Fruit fly (Drosophila melanogaster): ENCODE measurements around the gene CG42816.

The CG42816 gene

DNA sequence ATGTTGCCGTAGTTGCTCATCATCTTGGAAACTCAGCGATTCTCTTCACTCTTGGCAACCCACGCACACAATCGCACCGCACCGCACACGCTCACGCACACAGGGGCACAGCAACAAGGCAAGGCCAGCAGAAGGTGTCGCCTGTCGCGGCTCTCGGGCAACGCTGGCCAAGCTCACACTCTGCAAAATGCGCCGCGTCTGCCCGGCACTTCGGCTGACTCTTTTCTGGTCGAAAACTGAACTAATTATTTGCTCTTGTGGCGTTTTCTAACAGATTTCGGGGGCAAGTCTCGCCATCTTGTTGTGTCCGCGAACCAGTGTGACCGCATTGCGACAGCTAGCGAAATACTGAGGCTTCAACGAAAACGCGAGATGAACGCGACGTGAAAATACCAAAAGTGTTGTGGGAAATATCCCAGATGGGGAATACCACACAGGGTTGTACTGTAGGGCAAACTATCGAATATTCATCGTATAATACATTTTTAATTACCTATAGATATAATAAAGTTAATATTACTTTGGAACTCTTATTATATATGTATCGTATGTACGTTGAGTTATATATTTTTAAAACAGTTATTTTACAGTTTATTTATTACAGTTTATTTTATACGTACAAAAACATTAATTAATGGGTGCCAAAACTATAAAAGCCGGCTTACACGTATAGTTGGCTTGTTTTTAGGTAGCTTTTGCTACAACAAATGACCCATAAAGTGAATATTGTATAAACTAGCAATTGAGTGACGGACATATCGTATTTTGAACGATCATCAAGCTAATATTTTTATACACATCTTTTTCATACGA, 49.0 kb upstream of the CG42816 start, which contains the start of the genes MED19 and CG7430 (continued):
- TF ChIP-seq CG9876 (GFP tag; optimal IDR thresholded peaks at IDR 0.05) (no peak), Sry-δ (GFP tag; optimal IDR thresholded peaks at IDR 0.05) (peak; percentile 11), lmd (GFP tag; IDR thresholded peaks at IDR 0.05) (no peak), Hsf (GFP tag; optimal IDR thresholded peaks at IDR 0.05) (no peak), Ssrp (tag; optimal IDR thresholded peaks at IDR 0.05) (no peak), Hmx (GFP tag; optimal IDR thresholded peaks at IDR 0.05) (no peak), ara (GFP tag; IDR thresholded peaks at IDR 0.05) (no peak), unpg (GFP tag; optimal IDR thresholded peaks at IDR 0.05) (peak; percentile 35), amos (GFP tag; IDR thresholded peaks at IDR 0.05; ENCODE audit: partially characterized antibody) (peak; percentile 62), Drgx (GFP tag; IDR thresholded peaks at IDR 0.05) (no peak), cas (GFP tag; IDR thresholded peaks at IDR 0.05) (no peak), grau (tag; optimal IDR thresholded peaks at IDR 0.05) (peak; percentile 8), ewg (GFP tag; optimal IDR thresholded peaks at IDR 0.05) (no peak), hb (GFP tag; IDR thresholded peaks at IDR 0.05; ENCODE audit: partially characterized antibody) (no peak), tll (GFP tag; optimal IDR thresholded peaks at IDR 0.05) (peak in 1 of 2 experiments; percentile 25), Bgb (GFP tag; IDR thresholded peaks at IDR 0.05; ENCODE audit: partially characterized antibody) (peak; percentile 63), seq (GFP tag; IDR thresholded peaks at IDR 0.05) (no peak; the same call in 1 of the 2 replicates), bigmax (GFP tag; optimal IDR thresholded peaks at IDR 0.05) (no peak), gcm (GFP tag; optimal IDR thresholded peaks at IDR 0.05) (peak; percentile 20), kay (GFP tag; optimal IDR thresholded peaks at IDR 0.05) (no peak), CG13296 (GFP tag; optimal IDR thresholded peaks at IDR 0.05) (peak; percentile 12), cg (GFP tag; optimal IDR thresholded peaks at IDR 0.05) (peak; percentile 95), bsh (GFP tag; optimal IDR thresholded peaks at IDR 0.05) (peak; percentile 24 to 60), CG3847 (GFP tag; IDR thresholded peaks at IDR 0.05) (peak; percentile 27; the same call in 1 of the 2 replicates), pan (optimal IDR thresholded peaks at IDR 0.05) (no peak), pan (GFP tag; optimal IDR thresholded peaks at IDR 0.05 in 1 of 2, IDR thresholded peaks at IDR 0.05 in 1 of 2) (no peak), Oaz (GFP tag; IDR thresholded peaks at IDR 0.05) (no peak), Fer2 (tag; optimal IDR thresholded peaks at IDR 0.05) (no peak), CG16815 (GFP tag; optimal IDR thresholded peaks at IDR 0.05) (no peak), NFAT (GFP tag; IDR thresholded peaks at IDR 0.05) (peak; percentile 55), Spps (tag; optimal IDR thresholded peaks at IDR 0.05) (no peak), bbx (GFP tag; IDR thresholded peaks at IDR 0.05; ENCODE audit: partially characterized antibody) (peak; percentile 56; the same call in 1 of the 2 replicates), pita (GFP tag; optimal IDR thresholded peaks at IDR 0.05) (no peak), CG16863 (GFP tag; optimal IDR thresholded peaks at IDR 0.05) (no peak), CG16779 (GFP tag; IDR thresholded peaks at IDR 0.05) (no peak), CG4730 (GFP tag; IDR thresholded peaks at IDR 0.05) (no peak), onecut (GFP tag; IDR thresholded peaks at IDR 0.05) (no peak), klu (GFP tag; IDR thresholded peaks at IDR 0.05) (no peak), CG33557 (GFP tag; optimal IDR thresholded peaks at IDR 0.05) (peak; percentile 21), tna (GFP tag; IDR thresholded peaks at IDR 0.05; ENCODE audit: partially characterized antibody) (0 out of 2 replicates have a peak, but pooled peaks have one; percentile 29), dimm (GFP tag; IDR thresholded peaks at IDR 0.05) (no peak), CG17385 (GFP tag; optimal IDR thresholded peaks at IDR 0.05) (no peak), CG3995 (GFP tag; optimal IDR thresholded peaks at IDR 0.05) (no peak), jigr1 (GFP tag; IDR thresholded peaks at IDR 0.05) (no peak), CG11093 (GFP tag; IDR thresholded peaks at IDR 0.05) (no peak), Bdp1 (GFP tag; optimal IDR thresholded peaks at IDR 0.05) (no peak), so (GFP tag; IDR thresholded peaks at IDR 0.05) (no peak), CG8281 (tag; optimal IDR thresholded peaks at IDR 0.05) (no peak), CG9727 (GFP tag; optimal IDR thresholded peaks at IDR 0.05) (peak; percentile 33)

Data from whole organism, embryonic.